Fruit fly (Drosophila melanogaster): ENCODE data around the gene modSP.
A peak's percentile ranks its signal among the peaks of the same experiment; 100 is the strongest.

Gene modSP

dm6 chr3R:16655494-16656493 is at the start of gene modSP (continued):
- TF ChIP-seq amos (GFP tag; IDR thresholded peaks at IDR 0.05; ENCODE audit: partially characterized antibody), result peak; percentile 74
- TF ChIP-seq CG10654 (GFP tag; optimal IDR thresholded peaks at IDR 0.05), result no peak
- no peak for TF ChIP-seq br (optimal IDR thresholded peaks at IDR 0.05)
- peak; percentile 41 for TF ChIP-seq gfzf (GFP tag; optimal IDR thresholded peaks at IDR 0.05)
- peak; percentile 59 for TF ChIP-seq CoRest (tag; optimal IDR thresholded peaks at IDR 0.05)
- TF ChIP-seq z (GFP tag; IDR thresholded peaks at IDR 0.05), result peak; percentile 83
- peak; percentile 10 for TF ChIP-seq Chrac-16 (GFP tag; optimal IDR thresholded peaks at IDR 0.05)
- no peak for TF ChIP-seq H2.0 (GFP tag; IDR thresholded peaks at IDR 0.05)
- no peak for TF ChIP-seq Hand (GFP tag; optimal IDR thresholded peaks at IDR 0.05)
- TF ChIP-seq HmgZ (tag; optimal IDR thresholded peaks at IDR 0.05), result no peak
- no peak for TF ChIP-seq CG10366 (GFP tag; IDR thresholded peaks at IDR 0.05)
- no peak for TF ChIP-seq CHES-1-like (GFP tag; optimal IDR thresholded peaks at IDR 0.05)
- peak; percentile 19 for TF ChIP-seq CG7556 (GFP tag; optimal IDR thresholded peaks at IDR 0.05)
- TF ChIP-seq CG17912 (GFP tag; optimal IDR thresholded peaks at IDR 0.05), result no peak
- TF ChIP-seq wdn (GFP tag; IDR thresholded peaks at IDR 0.05), result no peak
- TF ChIP-seq CG12219 (GFP tag; optimal IDR thresholded peaks at IDR 0.05), result no peak
- no peak for TF ChIP-seq CG8944 (GFP tag; optimal IDR thresholded peaks at IDR 0.05)
- no peak for TF ChIP-seq Ada2b (GFP tag; IDR thresholded peaks at IDR 0.05)
- no peak for TF ChIP-seq CrebB (tag; optimal IDR thresholded peaks at IDR 0.05)
- TF ChIP-seq CG18619 (GFP tag; optimal IDR thresholded peaks at IDR 0.05), result no peak
- TF ChIP-seq lola (GFP tag; optimal IDR thresholded peaks at IDR 0.05), result no peak
- TF ChIP-seq bab2 (GFP tag; optimal IDR thresholded peaks at IDR 0.05), result peak; percentile 37
- peak; percentile 28; the same call in 1 of the 3 replicates for TF ChIP-seq Optix (GFP tag; IDR thresholded peaks at IDR 0.05)
- no peak for TF ChIP-seq rib (GFP tag; IDR thresholded peaks at IDR 0.05)
- TF ChIP-seq D (optimal IDR thresholded peaks at IDR 0.05), result no peak
- TF ChIP-seq D (GFP tag; optimal IDR thresholded peaks at IDR 0.05), result no peak
- TF ChIP-seq CG3726 (GFP tag; IDR thresholded peaks at IDR 0.05), result no peak
- no peak for TF ChIP-seq hth (optimal IDR thresholded peaks at IDR 0.05)
- TF ChIP-seq tna (GFP tag; IDR thresholded peaks at IDR 0.05; ENCODE audit: partially characterized antibody), result peak; percentile 84
- no peak for TF ChIP-seq shn (GFP tag; optimal IDR thresholded peaks at IDR 0.05)
- TF ChIP-seq ash1 (GFP tag; optimal IDR thresholded peaks at IDR 0.05), result no peak
- TF ChIP-seq CG8089 (GFP tag; optimal IDR thresholded peaks at IDR 0.05), result no peak
- TF ChIP-seq CG14441 (GFP tag; IDR thresholded peaks at IDR 0.05), result peak; percentile 43; the same call in 1 of the 2 replicates
- TF ChIP-seq CG17802 (tag; optimal IDR thresholded peaks at IDR 0.05), result no peak
- TF ChIP-seq D19B (GFP tag; optimal IDR thresholded peaks at IDR 0.05), result peak; percentile 45
- peak; percentile 48 for TF ChIP-seq CG13894 (tag; optimal IDR thresholded peaks at IDR 0.05)
- TF ChIP-seq NC2α (GFP tag; optimal IDR thresholded peaks at IDR 0.05), result no peak
- TF ChIP-seq CG4328 (GFP tag; optimal IDR thresholded peaks at IDR 0.05), result no peak
- no peak for TF ChIP-seq CG13123 (GFP tag; optimal IDR thresholded peaks at IDR 0.05)
- TF ChIP-seq CG34422 (GFP tag; IDR thresholded peaks at IDR 0.05), result peak; percentile 34; the same call in 1 of the 3 replicates
- TF ChIP-seq CG13624 (GFP tag; optimal IDR thresholded peaks at IDR 0.05), result peak; percentile 36
- peak; percentile 33 for TF ChIP-seq kay (GFP tag; optimal IDR thresholded peaks at IDR 0.05)
- TF ChIP-seq ab (GFP tag; optimal IDR thresholded peaks at IDR 0.05), result no peak
- TF ChIP-seq Ets97D (GFP tag; optimal IDR thresholded peaks at IDR 0.05), result peak; percentile 6
- no peak for TF ChIP-seq CG17568 (GFP tag; optimal IDR thresholded peaks at IDR 0.05)
- TF ChIP-seq sna (GFP tag; IDR thresholded peaks at IDR 0.05; ENCODE audit: partially characterized antibody), result peak; percentile 63; the same call in 1 of the 2 replicates
- no peak for TF ChIP-seq CG7839 (tag; optimal IDR thresholded peaks at IDR 0.05)
- peak; percentile 33; the same call in 1 of the 2 replicates for TF ChIP-seq HLH3B (GFP tag; IDR thresholded peaks at IDR 0.05)
- no peak for TF ChIP-seq pnt (GFP tag; optimal IDR thresholded peaks at IDR 0.05)
- TF ChIP-seq Dip3 (GFP tag; optimal IDR thresholded peaks at IDR 0.05), result no peak
